Worm (Caenorhabditis elegans): ENCODE data around the gene cyn-7.

- TF ChIP-seq nhr-12 (tag; optimal IDR thresholded peaks at IDR 0.05) = no peak
- no peak for TF ChIP-seq lin-39 (tag; optimal IDR thresholded peaks at IDR 0.05)
- TF ChIP-seq nhr-10 (tag; optimal IDR thresholded peaks at IDR 0.05) = no peak
- no peak for TF ChIP-seq lin-13 (GFP tag; optimal IDR thresholded peaks at IDR 0.05)
- TF ChIP-seq elt-3 (tag; optimal IDR thresholded peaks at IDR 0.05) = no peak
These were observed 29.5 kb upstream of the cyn-7 start, which contains the start of gene sri-25 for ce11 chrV:15216705-15217104.
